Fruit fly (Drosophila melanogaster) whole organism, prepupa: Measurements from ENCODE around the gene CG42322.

Source experiments
- Blimp-1 ChIP-seq: fragments of 200-800 bp; sonication (Bioruptor generic); optimal IDR thresholded peaks from 3 replicates; lab custom pipeline; 2017; ENCODE audit warnings: missing biosample characterization, missing genetic modification characterization, mild to moderate bottlenecking, moderate library complexity, missing genetic modification reagents
- CG11294 ChIP-seq: fragments of 200-800 bp; sonication (Bioruptor generic); IDR thresholded peaks from 2 replicates; pipeline ENCODE4 v1.3.6; 2022; ENCODE audit warnings: missing biosample characterization, missing genetic modification characterization
- CG11762 ChIP-seq: fragments of 200-800 bp; sonication (Bioruptor generic); optimal IDR thresholded peaks from 3 replicates; lab custom pipeline; 2016; ENCODE audit warnings: missing biosample characterization, missing genetic modification characterization; ENCODE audit not compliant: insufficient read depth
- CG11902 ChIP-seq: fragments of 200-800 bp; sonication (Bioruptor generic); optimal IDR thresholded peaks from 3 replicates; lab custom pipeline; 2016; ENCODE audit warnings: missing biosample characterization, missing genetic modification characterization
- CG15336 ChIP-seq: fragments of 200-800 bp; sonication (Bioruptor generic); IDR thresholded peaks from 2 replicates; pipeline ENCODE4 v1.3.6; 2022; ENCODE audit warnings: missing biosample characterization, missing genetic modification characterization
- CG1621 ChIP-seq: fragments of 200-800 bp; sonication (Bioruptor generic); optimal IDR thresholded peaks from 3 replicates; lab custom pipeline; 2018; ENCODE audit warnings: missing biosample characterization, mild to moderate bottlenecking, missing genetic modification characterization
- CG16779 ChIP-seq: fragments of 200-800 bp; sonication (Bioruptor generic); optimal IDR thresholded peaks from 3 replicates; lab custom pipeline; 2017; ENCODE audit warnings: missing biosample characterization, mild to moderate bottlenecking, missing genetic modification characterization
- CG31627 ChIP-seq: fragments of 200-800 bp; sonication (Bioruptor generic); optimal IDR thresholded peaks from 3 replicates; lab custom pipeline; 2016; ENCODE audit warnings: missing biosample characterization, missing genetic modification characterization
- CG32006 ChIP-seq: fragments of 200-800 bp; sonication (Bioruptor generic); optimal IDR thresholded peaks from 3 replicates; lab custom pipeline; 2017; ENCODE audit warnings: missing biosample characterization, mild to moderate bottlenecking, missing genetic modification characterization
- CG34406 ChIP-seq: fragments of 200-800 bp; sonication (Bioruptor generic); optimal IDR thresholded peaks from 3 replicates; lab custom pipeline; 2016; ENCODE audit warnings: missing biosample characterization, missing genetic modification characterization
- CG4318 ChIP-seq: fragments of 200-800 bp; sonication (Bioruptor generic); optimal IDR thresholded peaks from 3 replicates; lab custom pipeline; 2017; ENCODE audit warnings: missing biosample characterization, mild to moderate bottlenecking, missing genetic modification characterization
- CG6163 ChIP-seq: fragments of 200-800 bp; sonication (Bioruptor generic); IDR thresholded peaks from 3 replicates; pipeline ENCODE4 v1.3.6; 2022; ENCODE audit warnings: missing biosample characterization, missing genetic modification characterization
- CG6854 ChIP-seq: fragments of 200-800 bp; sonication (Bioruptor generic); optimal IDR thresholded peaks from 2 replicates; lab custom pipeline; 2017; ENCODE audit warnings: missing biosample characterization, mild to moderate bottlenecking, missing genetic modification characterization
- CG8119 ChIP-seq: fragments of 200-800 bp; sonication (Bioruptor generic); IDR thresholded peaks from 3 replicates; pipeline ENCODE4 v1.3.6; 2022; ENCODE audit warnings: missing biosample characterization, missing genetic modification characterization
- CG8319 ChIP-seq: fragments of 200-800 bp; sonication (Bioruptor generic); optimal IDR thresholded peaks from 3 replicates; lab custom pipeline; 2016; ENCODE audit warnings: missing biosample characterization, missing genetic modification characterization
- CG8632 ChIP-seq: fragments of 200-800 bp; sonication (Bioruptor generic); optimal IDR thresholded peaks from 3 replicates; lab custom pipeline; 2016; ENCODE audit warnings: missing biosample characterization, missing genetic modification characterization
- CG9139 ChIP-seq: fragments of 200-800 bp; sonication (Bioruptor generic); optimal IDR thresholded peaks from 3 replicates; lab custom pipeline; 2017; ENCODE audit warnings: missing biosample characterization, mild to moderate bottlenecking, missing genetic modification characterization
- Eip75B ChIP-seq: fragments of 200-800 bp; sonication (Bioruptor generic); optimal IDR thresholded peaks from 3 replicates; lab custom pipeline; 2016; ENCODE audit warnings: missing biosample characterization, missing genetic modification characterization
- Ets96B ChIP-seq: fragments of 200-800 bp; optimal IDR thresholded peaks from 2 replicates; lab custom pipeline; 2019; ENCODE audit warnings: missing biosample characterization, mild to moderate bottlenecking, missing genetic modification characterization, moderate library complexity
- Gug ChIP-seq: fragments of 200-800 bp; sonication (Bioruptor generic); IDR thresholded peaks from 2 replicates; pipeline ENCODE4 v1.3.6; 2022; ENCODE audit warnings: missing biosample characterization, missing genetic modification characterization
- Hr38 ChIP-seq: sonication (Bioruptor generic); optimal IDR thresholded peaks from 2 replicates; lab custom pipeline; 2016; ENCODE audit warnings: missing biosample characterization, missing genetic modification characterization
- Hr39 ChIP-seq: fragments of 200-800 bp; sonication (Bioruptor generic); optimal IDR thresholded peaks from 2 replicates; lab custom pipeline; 2016; ENCODE audit warnings: missing biosample characterization, missing genetic modification characterization
- Hr4 ChIP-seq: fragments of 200-800 bp; sonication (Bioruptor generic); optimal IDR thresholded peaks from 3 replicates; lab custom pipeline; 2016; ENCODE audit warnings: missing biosample characterization, missing genetic modification characterization
- Lpt ChIP-seq: fragments of 200-800 bp; sonication (Bioruptor generic); optimal IDR thresholded peaks from 3 replicates; lab custom pipeline; 2016; ENCODE audit warnings: missing biosample characterization, missing genetic modification characterization
- OdsH ChIP-seq: fragments of 200-800 bp; sonication (Bioruptor generic); optimal IDR thresholded peaks from 3 replicates; lab custom pipeline; 2016; ENCODE audit warnings: missing biosample characterization, missing genetic modification characterization
- Sox102F ChIP-seq: fragments of 200-800 bp; sonication (Bioruptor generic); optimal IDR thresholded peaks from 2 replicates; lab custom pipeline; 2016; ENCODE audit warnings: missing biosample characterization, mild to moderate bottlenecking, missing genetic modification characterization
- Sox14 ChIP-seq: fragments of 200-800 bp; sonication (Bioruptor generic); optimal IDR thresholded peaks from 3 replicates; lab custom pipeline; 2016; ENCODE audit warnings: missing biosample characterization, missing genetic modification characterization
- Sox15 ChIP-seq: fragments of 200-800 bp; sonication (Bioruptor generic); optimal IDR thresholded peaks from 3 replicates; lab custom pipeline; 2016; ENCODE audit warnings: missing biosample characterization, missing genetic modification characterization
- acj6 ChIP-seq: fragments of 200-800 bp; sonication (Bioruptor generic); optimal IDR thresholded peaks from 3 replicates; lab custom pipeline; 2016; ENCODE audit warnings: missing biosample characterization, missing genetic modification characterization
- cyc ChIP-seq: fragments of 200-800 bp; sonication (Bioruptor generic); optimal IDR thresholded peaks from 3 replicates; lab custom pipeline; 2016; ENCODE audit warnings: missing biosample characterization, missing genetic modification characterization
- dac ChIP-seq: fragments of 200-800 bp; sonication (Bioruptor generic); optimal IDR thresholded peaks from 2 replicates; lab custom pipeline; 2017; ENCODE audit warnings: missing biosample characterization, mild to moderate bottlenecking, missing genetic modification characterization
- dsx ChIP-seq: fragments of 200-800 bp; optimal IDR thresholded peaks from 3 replicates; lab custom pipeline; 2019; ENCODE audit warnings: missing biosample characterization, mild to moderate bottlenecking, missing genetic modification characterization, moderate library complexity; ENCODE audit not compliant: poor library complexity, severe bottlenecking
- eg ChIP-seq: fragments of 200-800 bp; sonication (Bioruptor generic); IDR thresholded peaks from 3 replicates; pipeline ENCODE4 v1.3.6; 2022; ENCODE audit warnings: missing biosample characterization, missing genetic modification characterization
- fd85E ChIP-seq: fragments of 200-800 bp; sonication (Bioruptor generic); optimal IDR thresholded peaks from 3 replicates; lab custom pipeline; 2016; ENCODE audit warnings: missing biosample characterization, missing genetic modification characterization
- fkh ChIP-seq: fragments of 200-800 bp; sonication (Bioruptor generic); optimal IDR thresholded peaks from 3 replicates; lab custom pipeline; 2017; ENCODE audit warnings: missing biosample characterization, mild to moderate bottlenecking, missing genetic modification characterization, moderate library complexity
- lz ChIP-seq: fragments of 200-800 bp; sonication (Bioruptor generic); optimal IDR thresholded peaks from 3 replicates; lab custom pipeline; 2016; ENCODE audit warnings: missing biosample characterization, missing genetic modification characterization
- net ChIP-seq: fragments of 200-800 bp; sonication (Bioruptor generic); optimal IDR thresholded peaks from 3 replicates; lab custom pipeline; 2016; ENCODE audit warnings: missing biosample characterization, missing genetic modification characterization
- spab ChIP-seq: fragments of 200-800 bp; sonication (Bioruptor generic); optimal IDR thresholded peaks from 2 replicates; lab custom pipeline; 2017; ENCODE audit warnings: missing biosample characterization, mild to moderate bottlenecking, missing genetic modification characterization, missing genetic modification reagents
- svp ChIP-seq: fragments of 200-800 bp; sonication (Bioruptor generic); peaks from one replicate; lab custom pipeline; 2016; ENCODE audit warnings: missing biosample characterization, missing genetic modification characterization
- topi ChIP-seq: fragments of 200-800 bp; sonication (Bioruptor generic); optimal IDR thresholded peaks from 3 replicates; lab custom pipeline; 2016; ENCODE audit warnings: missing biosample characterization, missing genetic modification characterization

CG42322 gene

dm6 chr3R:20739971-20740370 lies at the start of gene CG42322:
Gene CG42322, plus strand, starts transcription at chr3R:20740108.
- peak; percentile 16; the same call in 1 of the 3 replicates for TF ChIP-seq CG8119 (GFP tag; lab: Robert Waterston, UW)
- TF ChIP-seq topi, result no peak
- no peak for TF ChIP-seq lz (GFP tag; lab: Kevin White, UChicago)
- no peak for TF ChIP-seq Hr4 (GFP tag; lab: Kevin White, UChicago)
- no peak for TF ChIP-seq CG8319 (GFP tag; lab: Kevin White, UChicago)
- TF ChIP-seq Ets96B (tag; lab: Kevin White, UChicago), result no peak
- TF ChIP-seq Blimp-1 (GFP tag; lab: Kevin White, UChicago), result no peak
- TF ChIP-seq dsx (GFP tag; lab: Kevin White, UChicago), result no peak

- TF ChIP-seq Lpt (GFP tag; lab: Kevin White, UChicago) (no peak), Hr39 (no peak), CG16779 (tag; lab: Kevin White, UChicago) (no peak), dac (GFP tag; lab: Kevin White, UChicago) (no peak), Ets96B (tag; lab: Kevin White, UChicago) (no peak), Eip75B (GFP tag; lab: Kevin White, UChicago) (no peak), Gug (GFP tag; lab: Robert Waterston, UW) (no peak), CG31627 (GFP tag; lab: Kevin White, UChicago) (no peak), Hr38 (GFP tag; lab: Kevin White, UChicago) (no peak), Sox15 (GFP tag; lab: Kevin White, UChicago) (no peak), CG34406 (GFP tag; lab: Kevin White, UChicago) (no peak), Sox102F (GFP tag; lab: Kevin White, UChicago) (no peak)
Observed at dm6 chr3R:20714360-20714759, 25.5 kb upstream of the CG42322 start, which contains the start of gene Oamb. Gene Oamb, minus strand, starts transcription at chr3R:20714577.

- TF ChIP-seq CG11902 (GFP tag; lab: Kevin White, UChicago) (no peak), OdsH (GFP tag; lab: Kevin White, UChicago) (peak; percentile 12), spab (GFP tag; lab: Kevin White, UChicago) (no peak), eg (GFP tag; lab: Robert Waterston, UW) (0 out of 3 replicates have a peak, but pooled peaks have one; percentile 36), acj6 (GFP tag; lab: Kevin White, UChicago) (no peak), Gug (GFP tag; lab: Robert Waterston, UW) (0 out of 2 replicates have a peak, but pooled peaks have one; percentile 12), Hr4 (GFP tag; lab: Kevin White, UChicago) (peak; percentile 8), CG11762 (GFP tag; lab: Kevin White, UChicago) (no peak), CG11294 (GFP tag; lab: Robert Waterston, UW) (no peak), Hr38 (GFP tag; lab: Kevin White, UChicago) (no peak), svp (GFP tag; lab: Kevin White, UChicago) (peak; percentile 26), CG8119 (GFP tag; lab: Robert Waterston, UW) (peak; percentile 18; the same call in 1 of the 3 replicates), CG15336 (GFP tag; lab: Robert Waterston, UW) (peak; percentile 44; the same call in 1 of the 2 replicates), Sox14 (GFP tag; lab: Kevin White, UChicago) (no peak), CG8632 (GFP tag; lab: Kevin White, UChicago) (no peak), CG32006 (GFP tag; lab: Kevin White, UChicago) (peak; percentile 46), CG4318 (GFP tag; lab: Kevin White, UChicago) (peak; percentile 9)
Observed at dm6 chr3R:20719286-20719685, 20.6 kb upstream of the CG42322 start.

- TF ChIP-seq acj6 (GFP tag; lab: Kevin White, UChicago), result no peak
- no peak for TF ChIP-seq Sox14 (GFP tag; lab: Kevin White, UChicago)
- TF ChIP-seq svp (GFP tag; lab: Kevin White, UChicago), result peak; percentile 62
Observed at dm6 chr3R:20723491-20723890, 16.4 kb upstream of the CG42322 start.

- no peak for TF ChIP-seq CG8632 (GFP tag; lab: Kevin White, UChicago)
- no peak for TF ChIP-seq CG11762 (GFP tag; lab: Kevin White, UChicago)
- TF ChIP-seq Sox15 (GFP tag; lab: Kevin White, UChicago), result no peak
- TF ChIP-seq fd85E (GFP tag; lab: Kevin White, UChicago), result no peak
- no peak for TF ChIP-seq topi
- TF ChIP-seq Ets96B (tag; lab: Kevin White, UChicago), result no peak
- TF ChIP-seq svp (GFP tag; lab: Kevin White, UChicago), result no peak
- no peak for TF ChIP-seq Hr39
- no peak for TF ChIP-seq CG9139 (GFP tag; lab: Kevin White, UChicago)
- TF ChIP-seq fkh (GFP tag; lab: Kevin White, UChicago), result no peak
- no peak for TF ChIP-seq cyc (GFP tag; lab: Kevin White, UChicago)
- TF ChIP-seq Sox14 (GFP tag; lab: Kevin White, UChicago), result no peak
- TF ChIP-seq net (GFP tag; lab: Kevin White, UChicago), result no peak
- TF ChIP-seq Blimp-1 (GFP tag; lab: Kevin White, UChicago), result no peak
- TF ChIP-seq CG6163 (GFP tag; lab: Robert Waterston, UW), result no peak
- no peak for TF ChIP-seq CG1621 (tag; lab: Kevin White, UChicago)
- no peak for TF ChIP-seq spab (GFP tag; lab: Kevin White, UChicago)
- TF ChIP-seq CG32006 (GFP tag; lab: Kevin White, UChicago), result no peak
- TF ChIP-seq CG16779 (tag; lab: Kevin White, UChicago), result no peak
- TF ChIP-seq CG6854 (GFP tag; lab: Kevin White, UChicago), result no peak
- TF ChIP-seq, all 60 proteins: peak for 0
Observed at dm6 chr3R:20731331-20731730, 8.6 kb upstream of the CG42322 start, which contains the start of gene CG31205. Gene CG31205, plus strand, starts transcription at chr3R:20731631.
